Fruit fly (Drosophila melanogaster): ENCODE results near the gene jigr1.
A peak's percentile ranks its signal among the peaks of the same experiment; 100 is the strongest.

The jigr1 gene

dm6 chr3R:25646882-25647518, 9.4 kb downstream of the jigr1 start (continued):
- TF ChIP-seq dmrt11E (tag; optimal IDR thresholded peaks at IDR 0.05) (peak; percentile 89), CG15479 (GFP tag; optimal IDR thresholded peaks at IDR 0.05) (peak; percentile 80), CG11398 (GFP tag; optimal IDR thresholded peaks at IDR 0.05) (peak; percentile 94), pzg (GFP tag; optimal IDR thresholded peaks at IDR 0.05) (peak; percentile 91), Ada2b (GFP tag; IDR thresholded peaks at IDR 0.05) (peak; percentile 86), CG1603 (tag; optimal IDR thresholded peaks at IDR 0.05) (peak; percentile 95), sens-2 (GFP tag; IDR thresholded peaks at IDR 0.05) (peak; percentile 80), CG9797 (GFP tag; optimal IDR thresholded peaks at IDR 0.05) (peak; percentile 76), CG5180 (GFP tag; optimal IDR thresholded peaks at IDR 0.05) (peak; percentile 77), bsh (GFP tag; optimal IDR thresholded peaks at IDR 0.05) (peak in 1 of 2 experiments; percentile 86), D19B (GFP tag; optimal IDR thresholded peaks at IDR 0.05) (peak; percentile 81), CG15073 (GFP tag; optimal IDR thresholded peaks at IDR 0.05) (peak; percentile 43), Sin3A (optimal IDR thresholded peaks at IDR 0.05) (peak; percentile 99), CG4404 (GFP tag; IDR thresholded peaks at IDR 0.05) (peak; percentile 95), CG4282 (GFP tag; optimal IDR thresholded peaks at IDR 0.05) (peak; percentile 94), ap (GFP tag; IDR thresholded peaks at IDR 0.05) (peak; percentile 77), eve (GFP tag; optimal IDR thresholded peaks at IDR 0.05) (peak in 1 of 2 experiments; percentile 85), CG18764 (GFP tag; optimal IDR thresholded peaks at IDR 0.05) (peak; percentile 87), CG3847 (GFP tag; IDR thresholded peaks at IDR 0.05) (peak; percentile 96), Six4 (GFP tag; optimal IDR thresholded peaks at IDR 0.05) (peak; percentile 88), salm (tag; optimal IDR thresholded peaks at IDR 0.05) (peak; percentile 65), CG6765 (GFP tag; optimal IDR thresholded peaks at IDR 0.05) (peak; percentile 81), CG4328 (GFP tag; optimal IDR thresholded peaks at IDR 0.05) (peak; percentile 95), sob (GFP tag; IDR thresholded peaks at IDR 0.05) (peak; percentile 95), CG15011 (GFP tag; optimal IDR thresholded peaks at IDR 0.05) (peak; percentile 74), Mad (GFP tag; optimal IDR thresholded peaks at IDR 0.05) (peak; percentile 92), CG13775 (GFP tag; optimal IDR thresholded peaks at IDR 0.05) (peak; percentile 94), CG30403 (GFP tag; optimal IDR thresholded peaks at IDR 0.05) (peak; percentile 97), Side (GFP tag; optimal IDR thresholded peaks at IDR 0.05) (peak; percentile 96), Sox102F (GFP tag; optimal IDR thresholded peaks at IDR 0.05) (peak; percentile 86), CG16815 (GFP tag; optimal IDR thresholded peaks at IDR 0.05) (peak; percentile 93), Lhr (GFP tag; optimal IDR thresholded peaks at IDR 0.05) (peak; percentile 93), peb (GFP tag; IDR thresholded peaks at IDR 0.05) (peak; percentile 76), CG9437 (GFP tag; optimal IDR thresholded peaks at IDR 0.05) (peak; percentile 80), luna (GFP tag; optimal IDR thresholded peaks at IDR 0.05) (peak; percentile 87), hth (optimal IDR thresholded peaks at IDR 0.05) (no peak), CG16813 (GFP tag; IDR thresholded peaks at IDR 0.05; ENCODE audit: partially characterized antibody) (peak; percentile 93), da (GFP tag; optimal IDR thresholded peaks at IDR 0.05) (peak; percentile 91), Poxn (GFP tag; IDR thresholded peaks at IDR 0.05) (peak; percentile 79), CG14710 (tag; optimal IDR thresholded peaks at IDR 0.05) (peak; percentile 96), CG2116 (GFP tag; optimal IDR thresholded peaks at IDR 0.05) (peak; percentile 89), CG6654 (GFP tag; optimal IDR thresholded peaks at IDR 0.05) (peak; percentile 28), Blimp-1 (GFP tag; optimal IDR thresholded peaks at IDR 0.05) (peak; percentile 80), CG6813 (GFP tag; optimal IDR thresholded peaks at IDR 0.05) (peak; percentile 85), bbx (GFP tag; IDR thresholded peaks at IDR 0.05; ENCODE audit: partially characterized antibody) (peak; percentile 85), H15 (GFP tag; IDR thresholded peaks at IDR 0.05) (peak; percentile 90), BEAF-32 (GFP tag; optimal IDR thresholded peaks at IDR 0.05) (peak; percentile 97), trh (GFP tag; optimal IDR thresholded peaks at IDR 0.05) (peak; percentile 79), ci (GFP tag; IDR thresholded peaks at IDR 0.05) (peak; percentile 90), CG43689 (GFP tag; IDR thresholded peaks at IDR 0.05) (0 out of 2 replicates have a peak, but pooled peaks have one; percentile 40)
